Worm (Caenorhabditis elegans): ENCODE measurements around the gene Y13C8A.1.
"Not testable (repeated sequence)": the region's sequence is repeated elsewhere in the genome, so short reads cannot be mapped to it uniquely, and the experiment has no call there.

Gene Y13C8A.1

ce11 chrX:16894577-16894976, 11.1 kb downstream of the Y13C8A.1 start, which contains the start of gene F39F10.2:
Gene F39F10.2, plus strand, starts transcription at chrX:16894877.
- no peak for TF ChIP-seq unc-62 (GFP tag; optimal IDR thresholded peaks at IDR 0.05)

ce11 chrX:16902657-16903056, 19.1 kb downstream of the Y13C8A.1 start:
- TF ChIP-seq unc-62 (GFP tag; optimal IDR thresholded peaks at IDR 0.05), result no peak

- no peak for TF ChIP-seq unc-62 (GFP tag; optimal IDR thresholded peaks at IDR 0.05)
Measured at ce11 chrX:16903619-16904018, 20.1 kb downstream of the Y13C8A.1 start, which contains the start of gene F39F10.4. Gene F39F10.4, minus strand, starts transcription at chrX:16903719.

ce11 chrX:16913669-16914068, 30.1 kb downstream of the Y13C8A.1 start, which contains the start of gene F39F10.5:
Gene F39F10.5, minus strand, starts transcription at chrX:16913769.
- TF ChIP-seq unc-62 (GFP tag; optimal IDR thresholded peaks at IDR 0.05), result not testable (repeated sequence)

- no peak for TF ChIP-seq unc-62 (GFP tag; optimal IDR thresholded peaks at IDR 0.05)
Measured at ce11 chrX:16919468-16919867, 35.9 kb downstream of the Y13C8A.1 start.

ce11 chrX:16921533-16921932, 38.0 kb downstream of the Y13C8A.1 start, which contains the start of gene fbxb-114:
Gene fbxb-114, plus strand, starts transcription at chrX:16921833.
- TF ChIP-seq unc-62 (GFP tag; optimal IDR thresholded peaks at IDR 0.05), result no peak

ce11 chrX:16923636-16924035, 40.1 kb downstream of the Y13C8A.1 start, which contains the start of gene C30E1.4:
Gene C30E1.4, plus strand, starts transcription at chrX:16923936.
- no peak for TF ChIP-seq unc-62 (GFP tag; optimal IDR thresholded peaks at IDR 0.05)

ce11 chrX:16925343-16925742, 41.8 kb downstream of the Y13C8A.1 start:
- no peak for TF ChIP-seq unc-62 (GFP tag; optimal IDR thresholded peaks at IDR 0.05)

ce11 chrX:16928087-16928486, 44.6 kb downstream of the Y13C8A.1 start:
- TF ChIP-seq unc-62 (GFP tag; optimal IDR thresholded peaks at IDR 0.05), result no peak

- TF ChIP-seq unc-62 (GFP tag; optimal IDR thresholded peaks at IDR 0.05), result peak; percentile 60
Measured at ce11 chrX:16929560-16930332, 46.2 kb downstream of the Y13C8A.1 start.

ce11 chrX:16930333-16930621, 46.8 kb downstream of the Y13C8A.1 start:
- TF ChIP-seq unc-62 (GFP tag; optimal IDR thresholded peaks at IDR 0.05), result no peak

- TF ChIP-seq unc-62 (GFP tag; optimal IDR thresholded peaks at IDR 0.05), result no peak
Measured at ce11 chrX:16930663-16931097, 47.2 kb downstream of the Y13C8A.1 start.

- no peak for TF ChIP-seq unc-62 (GFP tag; optimal IDR thresholded peaks at IDR 0.05)
Measured at ce11 chrX:16931255-16932023, 47.9 kb downstream of the Y13C8A.1 start.

All from whole organism, dauer.